Worm (Caenorhabditis elegans) whole organism, late embryonic: ENCODE measurements around the gene sru-24.

Experiments
- T23F11.4 ChIP-seq: fragments of 200-800 bp; sonication (Bioruptor generic); optimal IDR thresholded peaks from 2 replicates; lab custom pipeline; 2018; ENCODE audit warnings: mild to moderate bottlenecking, missing genetic modification characterization, missing compliant biosample characterization
- ama-1 ChIP-seq: fragments of 150-350 bp; optimal IDR thresholded peaks from 2 replicates; lab custom pipeline; 2014
- ceh-9 ChIP-seq: sonication (generic microtip); optimal IDR thresholded peaks from 2 replicates; lab custom pipeline; 2016; ENCODE audit warnings: mild to moderate bottlenecking, missing genetic modification characterization, inconsistent platforms, missing compliant biosample characterization
- elt-2 ChIP-seq: sonication (generic microtip); optimal IDR thresholded peaks from 2 replicates; lab custom pipeline; 2016; ENCODE audit warnings: missing genetic modification reagents, missing genetic modification characterization, missing compliant biosample characterization
- eyg-1 ChIP-seq: sonication (generic microtip); optimal IDR thresholded peaks from 2 replicates; lab custom pipeline; 2016; ENCODE audit warnings: missing genotype, missing genetic modification characterization, missing compliant biosample characterization
- gmeb-2 ChIP-seq: sonication (generic microtip); optimal IDR thresholded peaks from 2 replicates; lab custom pipeline; 2016; ENCODE audit warnings: missing genetic modification characterization, inconsistent platforms, missing compliant biosample characterization
- pag-3 ChIP-seq: sonication (generic microtip); optimal IDR thresholded peaks from 2 replicates; lab custom pipeline; 2016; ENCODE audit warnings: missing compliant biosample characterization, missing genetic modification characterization, borderline replicate concordance
- pha-4 ChIP-seq: fragments of 150-350 bp; optimal IDR thresholded peaks from 2 replicates; lab custom pipeline; 2018; ENCODE audit warnings: missing biosample characterization, missing genetic modification reagents, missing genetic modification characterization

DNA sequence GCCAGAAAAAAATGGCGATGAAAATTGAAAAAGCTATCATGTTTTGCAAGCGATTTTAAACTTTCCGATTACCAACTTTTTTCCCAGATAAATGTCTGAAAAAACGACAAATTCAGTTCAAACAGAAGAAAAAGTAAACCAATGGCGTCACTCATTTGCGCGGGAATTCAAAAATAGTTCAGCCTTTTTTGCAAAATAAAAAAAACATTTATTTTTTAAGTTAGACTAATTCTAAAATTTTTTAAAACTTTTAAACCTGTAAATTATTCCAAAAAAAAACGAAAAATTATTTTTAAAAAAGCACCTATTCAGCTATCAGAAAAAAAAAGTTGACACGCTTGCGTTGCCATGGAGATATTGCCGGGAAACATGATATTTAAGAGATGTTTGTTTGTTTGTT lies 41.6 kb upstream of the sru-24 start, which contains the start of gene cyp-33C11:
- no peak for TF ChIP-seq ama-1 (lab: Kevin White, UChicago)
- no peak for TF ChIP-seq eyg-1 (tag; lab: Kevin White, UChicago)
- TF ChIP-seq pha-4 (tag; lab: Kevin White, UChicago): no peak
- no peak for TF ChIP-seq elt-2 (tag; lab: Kevin White, UChicago)
- TF ChIP-seq gmeb-2 (tag; lab: Kevin White, UChicago): no peak
- TF ChIP-seq pag-3 (tag; lab: Kevin White, UChicago): no peak
- TF ChIP-seq ceh-9 (tag; lab: Kevin White, UChicago): no peak
- no peak for TF ChIP-seq T23F11.4
